Worm (Caenorhabditis elegans): ENCODE data around the gene srab-25.
"Not testable (repeated sequence)": the region's sequence is repeated elsewhere in the genome, so short reads cannot be mapped to it uniquely, and the experiment has no call there.

The srab-25 gene

ce11 chrV:1693876-1694275 is 47.1 kb downstream of the srab-25 start, which contains the start of gene Y46H3C.7:
TSS of gene Y46H3C.7 (minus strand) at chrV:1694022.
- not testable (repeated sequence) for TF ChIP-seq tlp-1, unc-130, nhr-76 (tag; optimal IDR thresholded peaks at IDR 0.05)

DNA sequence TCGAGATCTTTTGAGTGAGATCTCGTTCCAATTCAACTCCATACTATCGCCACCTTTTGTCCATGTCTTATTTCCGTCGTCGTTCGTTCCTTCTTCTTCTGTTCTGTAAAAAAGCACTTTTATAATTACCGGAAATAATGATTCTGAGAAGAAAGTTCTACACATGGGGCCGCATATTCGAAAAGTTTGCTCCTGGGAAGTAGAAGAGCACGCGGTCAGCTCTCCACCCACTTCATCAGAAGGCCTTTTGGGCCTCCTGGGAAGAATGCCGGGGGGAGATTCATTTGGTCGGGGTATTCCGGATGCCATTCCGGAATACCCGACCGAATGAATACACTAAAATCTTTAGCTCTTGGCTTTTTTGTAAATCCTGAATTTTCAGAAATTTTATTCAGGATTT is 48.5 kb downstream of the srab-25 start, which contains the start of gene Y46H3C.5:
Gene Y46H3C.5 (minus strand): TSS at position 2 of the 400 bp plus-strand sequence.
- not testable (repeated sequence) for TF ChIP-seq ceh-82 (tag; optimal IDR thresholded peaks at IDR 0.05); ceh-88 (GFP tag; IDR thresholded peaks at IDR 0.05); snu-23 (GFP tag; optimal IDR thresholded peaks at IDR 0.05)

Measured in whole organism, L1 larva.